Fruit fly (Drosophila melanogaster) S2 (cell line): ENCODE measurements around the gene hoe1.

Source experiments
- CG8478 ChIP-seq: fragments of >200 bp; optimal IDR thresholded peaks from 2 replicates; lab custom pipeline; 2018
- CTCF ChIP-seq, 2 experiments: fragments of >200 bp; optimal IDR thresholded peaks; 2 replicates each; lab custom pipeline; 2018

dm6 chr2L:4965923-4966322 lies 33.7 kb upstream of the hoe1 start:
- TF ChIP-seq CTCF (optimal IDR thresholded peaks at IDR 0.05; lab: Kevin White, UChicago), result no peak
- no peak for TF ChIP-seq CG8478 (lab: Kevin White, UChicago)
